Worm (Caenorhabditis elegans) whole organism, L4/young adult: Measurements from ENCODE around the gene leo-1.

Experiments
- W03F9.2 ChIP-seq: fragments of 150-350 bp; optimal IDR thresholded peaks from 2 replicates; lab custom pipeline; 2014; ENCODE audit warnings: missing biosample characterization, missing genetic modification characterization
- dao-5 ChIP-seq: sonication (generic microtip); optimal IDR thresholded peaks from 2 replicates; lab custom pipeline; 2016; ENCODE audit warnings: missing genotype, missing genetic modification characterization, moderate library complexity, missing compliant biosample characterization
- him-1 ChIP-seq: sonication (generic microtip); optimal IDR thresholded peaks from 2 replicates; lab custom pipeline; 2016; ENCODE audit warnings: missing genotype, missing genetic modification reagents, missing genetic modification characterization, missing compliant biosample characterization

leo-1 gene

DNA sequence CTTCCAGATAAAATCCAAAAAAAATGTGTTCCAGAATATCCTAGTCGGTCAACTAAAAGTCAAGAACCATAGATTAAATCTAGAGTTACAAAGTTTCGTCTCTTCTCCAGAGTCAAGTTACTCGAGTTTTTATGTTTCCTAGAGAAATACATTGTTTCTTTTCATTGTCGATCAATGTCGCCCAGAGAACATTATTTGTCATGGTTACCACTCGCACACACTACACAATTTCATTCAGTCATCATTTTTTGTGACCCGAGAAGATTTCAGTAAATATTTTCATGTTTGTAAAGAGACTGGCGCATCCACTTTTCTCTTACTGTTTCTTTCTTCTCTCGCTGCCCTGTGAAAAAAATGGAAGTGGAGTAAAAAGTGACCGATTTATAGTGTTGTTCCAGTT, 12.5 kb downstream of the leo-1 start:
- TF ChIP-seq him-1 (tag; lab: Kevin White, UChicago) (no peak), W03F9.2 (tag; lab: Kevin White, UChicago) (no peak), dao-5 (tag; lab: Kevin White, UChicago) (no peak)

DNA sequence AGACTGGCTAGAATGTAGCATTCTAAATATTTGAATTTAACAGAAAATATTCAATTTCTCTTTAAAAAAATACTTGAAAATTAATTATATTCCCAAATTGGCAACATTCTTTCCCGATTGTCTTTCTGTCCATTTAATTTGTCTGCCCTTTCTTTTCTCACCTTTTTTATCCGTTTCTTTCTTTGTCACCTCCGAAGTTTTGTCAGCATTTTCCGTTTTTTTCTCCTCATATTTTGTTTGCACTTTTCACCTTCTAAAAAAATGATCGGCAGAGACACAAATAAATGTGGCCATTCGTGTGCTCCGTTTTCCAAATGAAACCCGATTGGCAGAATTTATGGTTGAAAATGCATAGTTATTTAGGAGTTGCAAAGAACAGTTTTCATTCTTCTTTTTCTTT, 13.1 kb downstream of the leo-1 start:
- TF ChIP-seq W03F9.2 (tag; lab: Kevin White, UChicago) (no peak), dao-5 (tag; lab: Kevin White, UChicago) (no peak), him-1 (tag; lab: Kevin White, UChicago) (no peak)

DNA sequence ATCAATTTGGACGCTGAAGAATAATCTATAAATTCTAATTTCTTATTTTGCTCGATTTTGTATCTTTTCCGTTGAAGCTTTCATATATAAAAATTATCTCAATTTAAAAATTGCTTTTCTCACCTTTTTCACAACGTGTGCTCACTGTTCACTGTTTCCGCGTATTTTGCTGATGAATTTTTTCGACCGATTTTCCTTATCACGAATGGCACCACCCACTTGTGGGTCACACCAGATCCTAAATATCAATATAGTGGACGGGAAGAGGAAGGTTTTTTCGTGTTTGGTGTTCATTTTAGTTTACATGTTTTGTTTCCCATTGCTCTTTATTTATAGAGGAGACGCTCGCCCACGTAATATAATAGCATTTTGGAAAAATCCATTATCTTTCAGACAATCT, 13.5 kb downstream of the leo-1 start:
- no peak for TF ChIP-seq him-1 (tag; lab: Kevin White, UChicago)
- TF ChIP-seq dao-5 (tag; lab: Kevin White, UChicago), result no peak
- no peak for TF ChIP-seq W03F9.2 (tag; lab: Kevin White, UChicago)

DNA sequence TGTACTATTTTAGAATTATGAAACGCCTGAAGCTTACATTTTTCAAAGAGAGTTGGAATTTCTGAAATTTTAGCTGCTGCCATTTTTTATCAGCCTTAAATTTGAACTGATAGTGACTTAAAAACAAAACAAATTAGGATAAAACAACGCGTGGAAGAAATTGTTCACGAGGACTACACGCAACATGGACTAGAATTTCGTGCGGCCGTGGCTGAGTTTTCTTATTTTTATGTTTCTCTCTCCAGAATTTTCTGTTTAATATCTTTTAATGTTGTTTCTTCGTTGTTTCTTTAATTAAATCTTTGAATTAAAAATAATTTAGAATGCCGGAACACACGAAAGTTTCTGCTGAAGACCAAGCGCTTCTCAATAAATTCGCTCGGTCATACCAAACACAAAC, 14.3 kb downstream of the leo-1 start, which contains the start of the genes B0035.3, B0035.22 and pfd-4:
TSS of gene B0035.3 (minus strand) at position 114 of the 400 bp plus-strand sequence.
TSS of gene B0035.22 (plus strand) at position 269 of the 400 bp plus-strand sequence.
TSS of gene pfd-4 (plus strand) at position 323 of the 400 bp plus-strand sequence.
- no peak for TF ChIP-seq him-1 (tag; lab: Kevin White, UChicago)
- TF ChIP-seq W03F9.2 (tag; lab: Kevin White, UChicago), result peak; percentile 81

DNA sequence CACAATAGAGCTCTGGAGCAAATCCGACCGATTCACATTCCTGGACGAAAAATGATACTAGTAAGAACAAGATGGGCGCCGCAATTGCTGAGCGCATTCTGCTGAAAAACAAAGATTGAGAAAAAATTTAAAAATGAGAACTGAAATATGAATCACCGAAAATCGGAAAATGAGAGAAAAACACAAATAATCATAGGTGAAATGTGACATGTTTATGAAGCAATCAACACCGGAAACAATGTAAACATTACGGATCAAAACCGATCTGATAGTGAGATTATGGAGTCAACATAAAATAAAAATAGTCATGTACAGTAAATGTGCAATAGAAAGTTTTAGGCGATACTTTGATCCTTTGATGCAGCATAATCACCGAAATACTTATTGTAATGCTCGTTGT, 15.3 kb downstream of the leo-1 start, which contains the start of gene dnj-2:
TSS of gene dnj-2 (minus strand) at position 101 of the 400 bp plus-strand sequence.
- TF ChIP-seq him-1 (tag; lab: Kevin White, UChicago), result no peak
- no peak for TF ChIP-seq W03F9.2 (tag; lab: Kevin White, UChicago)
- no peak for TF ChIP-seq dao-5 (tag; lab: Kevin White, UChicago)

DNA sequence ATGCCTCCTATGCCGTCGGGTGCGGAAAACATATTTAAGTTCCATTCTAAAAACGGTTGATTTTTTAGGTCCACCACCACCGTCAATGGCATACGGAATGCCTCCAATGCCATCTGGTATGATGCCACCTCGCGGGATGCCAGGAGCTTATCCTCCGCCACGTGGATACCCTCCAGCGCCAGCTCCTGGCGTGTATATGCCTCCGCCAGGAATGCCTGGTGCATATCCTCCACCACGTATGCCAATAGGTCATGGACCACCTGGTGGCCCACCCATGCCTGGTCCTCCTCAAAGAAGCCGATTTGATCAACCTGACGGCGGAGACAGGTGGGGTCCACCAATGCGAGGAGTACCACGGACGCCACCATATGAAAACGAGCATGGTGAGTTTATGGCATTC, 17.7 kb downstream of the leo-1 start:
- TF ChIP-seq W03F9.2 (tag; lab: Kevin White, UChicago) (no peak), him-1 (tag; lab: Kevin White, UChicago) (no peak), dao-5 (tag; lab: Kevin White, UChicago) (no peak)

DNA sequence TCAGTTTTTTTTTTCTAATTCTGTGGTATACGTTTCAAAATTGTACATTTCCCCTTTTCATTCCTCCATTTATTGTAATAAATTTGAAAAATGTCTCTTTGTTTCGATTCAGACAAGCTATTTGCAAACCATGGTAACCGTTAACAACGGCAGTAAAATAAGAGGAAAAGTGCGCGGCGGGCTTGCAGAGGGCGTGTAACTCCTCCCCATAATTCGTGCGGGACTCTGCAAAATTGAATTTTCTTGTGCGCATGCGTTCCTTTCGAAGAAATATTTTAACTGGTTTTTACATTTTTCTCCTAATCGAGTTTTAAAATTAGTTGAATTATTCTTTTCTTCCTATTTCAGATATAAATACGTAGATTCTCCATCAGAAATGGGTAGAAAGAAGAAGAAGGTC, 18.5 kb downstream of the leo-1 start, which contains the start of gene znf-207:
TSS of gene znf-207 (plus strand) at position 349 of the 400 bp plus-strand sequence.
- TF ChIP-seq W03F9.2 (tag; lab: Kevin White, UChicago) (peak; percentile 49), him-1 (tag; lab: Kevin White, UChicago) (no peak)

DNA sequence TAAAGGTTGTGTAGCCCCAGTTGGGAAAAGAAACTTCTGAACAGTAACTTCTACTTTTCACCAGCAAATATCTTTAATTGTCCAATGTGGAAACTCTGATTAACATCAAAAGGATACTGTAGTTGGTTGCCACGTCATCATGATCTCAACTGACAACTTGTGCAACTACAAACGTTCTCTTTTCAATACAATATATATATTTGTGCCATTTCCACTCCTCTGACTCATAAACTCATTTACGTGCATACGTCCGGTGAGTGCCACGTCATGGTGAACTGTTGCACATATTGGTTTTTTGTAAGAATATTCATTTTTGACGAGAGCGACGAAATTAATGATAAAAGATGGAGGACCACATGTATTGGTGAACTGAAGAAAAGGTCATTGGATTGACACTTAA, 21.4 kb downstream of the leo-1 start:
- TF ChIP-seq him-1 (tag; lab: Kevin White, UChicago) (no peak), W03F9.2 (tag; lab: Kevin White, UChicago) (no peak), dao-5 (tag; lab: Kevin White, UChicago) (no peak)

DNA sequence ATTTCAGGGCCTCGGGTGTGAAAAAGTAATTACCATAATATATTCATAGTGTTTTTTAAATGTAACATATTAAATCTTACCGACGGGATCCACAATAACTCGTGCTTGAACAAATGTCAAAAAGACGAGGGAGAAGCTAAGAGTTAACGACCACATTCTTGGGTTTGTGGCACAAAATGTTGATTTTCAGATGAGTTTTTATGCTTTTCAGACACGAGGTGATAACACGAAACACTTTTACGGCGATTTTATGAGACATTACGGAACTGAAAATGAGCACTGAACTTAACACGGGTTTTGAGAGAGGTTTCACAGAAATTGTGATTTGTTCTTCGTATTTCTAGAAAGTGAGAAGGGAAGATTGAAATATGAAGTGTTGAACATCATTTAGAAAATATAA, 22.6 kb downstream of the leo-1 start, which contains the start of gene B0035.13:
TSS of gene B0035.13 (minus strand) at position 173 of the 400 bp plus-strand sequence.
- TF ChIP-seq W03F9.2 (tag; lab: Kevin White, UChicago) (no peak), him-1 (tag; lab: Kevin White, UChicago) (no peak), dao-5 (tag; lab: Kevin White, UChicago) (no peak)

DNA sequence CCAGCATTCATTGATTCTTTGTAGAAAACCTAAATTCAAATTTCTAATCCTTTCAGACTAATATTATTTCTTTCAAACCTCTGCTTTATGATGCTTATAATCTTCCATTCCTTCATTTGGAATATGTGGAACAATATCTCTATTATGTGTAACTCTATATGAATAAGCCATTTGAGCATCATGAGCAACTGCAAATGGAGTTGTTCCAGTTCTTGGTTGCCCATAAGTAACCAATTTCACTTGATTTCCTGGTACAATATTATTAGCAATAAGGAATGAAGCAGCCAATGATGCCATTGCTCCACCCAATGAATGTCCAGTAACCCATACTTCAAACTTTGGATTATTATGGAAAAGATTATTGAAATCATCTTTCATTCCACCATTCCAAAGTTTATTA, 24.2 kb downstream of the leo-1 start:
- TF ChIP-seq dao-5 (tag; lab: Kevin White, UChicago) (no peak), W03F9.2 (tag; lab: Kevin White, UChicago) (no peak), him-1 (tag; lab: Kevin White, UChicago) (no peak)

DNA sequence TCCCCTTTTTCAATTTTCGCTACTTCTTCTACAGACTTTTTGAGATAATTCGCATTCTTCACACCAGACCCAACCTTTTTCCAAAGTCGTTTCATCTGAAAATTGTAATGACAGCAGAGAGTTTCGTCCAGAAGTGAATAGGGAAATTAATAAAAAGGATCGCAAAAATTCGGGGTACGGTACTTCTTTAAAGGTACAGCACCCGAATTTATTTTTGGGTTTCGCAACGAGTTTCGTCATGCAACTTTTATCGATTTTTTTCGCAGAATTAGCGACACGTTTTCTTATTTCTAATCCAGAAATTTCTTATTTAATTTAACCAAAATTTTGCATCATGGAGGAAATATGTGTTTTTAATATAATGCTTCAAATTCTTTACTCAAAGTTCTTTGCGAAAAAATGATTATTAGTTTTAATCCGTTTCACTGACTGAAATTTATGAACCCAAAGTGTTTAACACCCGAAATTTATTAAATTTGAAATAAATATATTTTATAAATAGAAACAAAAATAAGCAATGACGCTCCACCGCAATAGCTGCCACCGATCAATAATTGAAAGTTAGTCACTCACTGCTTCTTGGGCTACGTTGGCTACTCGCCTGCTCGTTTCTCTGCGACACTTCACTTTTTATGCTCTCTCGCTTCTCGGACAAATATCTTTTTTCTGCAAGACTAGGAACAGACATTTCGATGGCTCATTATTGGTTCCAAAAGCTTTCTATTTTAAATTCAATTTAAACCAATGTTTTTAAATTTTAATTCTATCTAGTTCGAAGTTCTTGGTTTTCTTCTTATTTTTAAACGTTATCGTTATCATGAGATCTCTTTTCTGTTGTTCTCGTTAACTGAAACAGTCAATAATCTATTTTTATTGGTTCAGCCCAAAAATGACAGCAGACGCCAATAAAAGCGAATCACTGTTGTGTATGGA, 30.7 kb downstream of the leo-1 start, which contains the start of the genes B0035.15 and dnj-1:
TSS of gene B0035.15 (minus strand) at position 99 of the 933 bp plus-strand sequence.
TSS of gene dnj-1 (plus strand) at position 883 of the 933 bp plus-strand sequence.
- TF ChIP-seq him-1 (tag; lab: Kevin White, UChicago), result no peak
- TF ChIP-seq dao-5 (tag; lab: Kevin White, UChicago), result no peak
- no peak for TF ChIP-seq W03F9.2 (tag; lab: Kevin White, UChicago)

DNA sequence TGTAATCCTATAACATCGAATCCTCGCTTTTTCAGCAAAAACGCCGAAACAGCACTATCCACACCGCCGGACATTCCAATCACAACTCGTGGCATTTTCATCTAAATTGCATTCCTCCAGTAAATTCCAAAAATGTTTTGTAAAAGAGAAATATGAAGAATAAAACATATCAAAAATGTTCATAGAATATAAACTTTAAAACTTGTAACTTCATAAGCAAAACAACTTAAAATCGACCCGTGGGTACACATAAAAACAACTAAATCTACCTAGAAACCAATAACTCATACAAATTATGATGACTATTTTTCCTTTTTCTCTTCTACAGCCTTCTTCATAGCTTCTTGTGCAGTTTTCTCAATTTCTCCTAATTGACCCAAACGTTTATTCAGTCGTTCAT, 32.4 kb downstream of the leo-1 start, which contains the start of gene mttu-1:
TSS of gene mttu-1 (minus strand) at position 101 of the 400 bp plus-strand sequence.
- TF ChIP-seq W03F9.2 (tag; lab: Kevin White, UChicago) (no peak), dao-5 (tag; lab: Kevin White, UChicago) (no peak), him-1 (tag; lab: Kevin White, UChicago) (no peak)

DNA sequence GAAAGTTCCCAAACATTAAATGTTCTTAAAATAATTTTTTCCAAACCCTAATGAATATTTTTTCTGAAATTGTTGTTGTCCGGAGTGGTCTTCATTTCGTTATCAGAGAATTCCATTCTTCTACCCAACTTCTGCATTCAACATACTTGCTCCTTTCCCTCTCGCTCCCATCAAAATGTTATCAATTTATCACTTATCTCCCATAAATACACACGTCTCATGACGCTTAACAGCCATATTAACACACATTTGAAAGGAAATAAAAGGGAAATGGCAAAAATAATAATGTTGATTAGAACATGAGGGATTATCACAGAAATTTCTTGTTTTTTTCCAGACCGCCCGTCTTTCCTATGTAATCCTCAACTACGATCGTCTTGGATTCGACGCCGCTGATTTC, 40.2 kb downstream of the leo-1 start:
- TF ChIP-seq dao-5 (tag; lab: Kevin White, UChicago) (no peak), W03F9.2 (tag; lab: Kevin White, UChicago) (no peak), him-1 (tag; lab: Kevin White, UChicago) (no peak)
